Fruit fly (Drosophila melanogaster): ENCODE data around the gene CG32202.

DNA sequence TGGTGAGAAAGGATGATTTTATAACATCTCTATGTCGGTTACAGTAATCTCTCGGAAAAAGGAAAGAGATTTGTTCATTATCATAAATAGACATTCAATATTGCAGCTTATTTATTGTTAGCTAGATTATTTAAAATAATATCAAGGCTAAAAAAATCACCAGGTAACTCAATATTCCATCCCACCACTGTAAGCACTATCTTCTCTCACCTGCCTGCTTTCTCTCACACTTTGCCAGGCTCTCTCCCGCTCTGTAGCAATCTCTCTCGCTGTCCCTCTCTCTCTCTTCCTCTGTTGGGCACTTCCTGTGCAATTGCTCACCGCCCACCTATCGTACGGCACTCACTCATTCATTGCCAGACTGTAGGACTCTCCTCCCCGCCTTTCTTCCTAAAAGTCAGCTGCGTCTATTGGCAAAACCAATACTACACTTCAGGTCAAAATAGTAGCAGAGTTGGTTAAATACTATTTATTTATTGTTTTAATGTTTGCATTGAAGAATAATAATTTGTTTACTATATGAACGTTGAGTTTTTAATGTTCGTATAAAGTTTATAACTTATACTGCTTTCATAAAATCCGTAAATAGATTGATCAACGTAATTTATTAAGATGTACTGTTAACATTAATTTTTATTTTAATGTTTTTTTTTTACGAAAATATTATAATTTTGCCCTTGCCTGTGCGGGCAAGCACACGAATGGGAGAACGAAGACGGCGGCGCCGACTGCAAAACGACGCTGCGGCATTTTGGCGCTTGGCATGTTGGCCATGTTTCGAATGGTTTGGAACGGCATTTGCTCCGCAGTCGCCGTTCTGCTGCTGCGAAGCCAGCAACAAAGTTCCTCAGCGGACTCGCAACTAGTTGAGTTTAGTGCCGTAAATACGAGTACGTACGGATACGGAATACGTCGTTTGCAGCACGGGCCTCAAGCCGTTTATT lies 41.1 kb upstream of the CG32202 start:
- TF ChIP-seq CG8159 (tag; optimal IDR thresholded peaks at IDR 0.05), result peak; percentile 86
- peak; percentile 96 for TF ChIP-seq fd96Ca (GFP tag; IDR thresholded peaks at IDR 0.05)
- TF ChIP-seq CG9948 (tag; optimal IDR thresholded peaks at IDR 0.05), result peak; percentile 90
- TF ChIP-seq CG4496 (GFP tag; IDR thresholded peaks at IDR 0.05), result peak; percentile 99
